Fruit fly (Drosophila melanogaster): ENCODE data around the gene XNP.

DNA sequence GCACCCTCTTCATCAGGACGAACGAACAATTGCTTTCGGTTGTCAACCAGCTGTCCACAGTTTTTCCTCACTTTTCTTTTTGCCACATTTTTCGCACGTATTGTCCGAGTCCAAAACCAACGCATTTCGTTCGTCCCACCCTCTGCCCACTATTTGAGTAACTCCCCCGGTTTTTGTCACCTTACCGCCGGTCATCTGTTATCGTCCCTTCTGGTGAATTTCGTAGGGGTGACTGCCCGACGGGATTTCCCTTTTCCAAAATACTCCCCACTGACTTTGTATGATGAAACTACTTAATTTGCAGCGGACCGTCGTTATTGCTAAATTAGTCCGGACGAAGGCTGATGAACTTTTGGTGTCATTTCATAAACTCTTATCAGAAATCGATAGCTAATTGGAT lies 25.5 kb downstream of the XNP start:
- TF ChIP-seq Myc (optimal IDR thresholded peaks at IDR 0.05) = no peak
- no peak for TF ChIP-seq psq (optimal IDR thresholded peaks at IDR 0.05)
- TF ChIP-seq Sin3A (optimal IDR thresholded peaks at IDR 0.05) = no peak
- TF ChIP-seq ttk (optimal IDR thresholded peaks at IDR 0.05) = no peak
- TF ChIP-seq insv (optimal IDR thresholded peaks at IDR 0.05) = no peak
